Fruit fly (Drosophila melanogaster) whole organism, prepupa: ENCODE data around the gene Vps26.

Experiments used
- CG6854 ChIP-seq: fragments of 200-800 bp; sonication (Bioruptor generic); optimal IDR thresholded peaks from 2 replicates; lab custom pipeline; 2017; ENCODE audit warnings: missing biosample characterization, mild to moderate bottlenecking, missing genetic modification characterization
- Eip93F ChIP-seq: fragments of 200-800 bp; sonication (Bioruptor generic); optimal IDR thresholded peaks from 2 replicates; lab custom pipeline; 2016; ENCODE audit warnings: missing biosample characterization, mild to moderate bottlenecking, missing genetic modification characterization
- Hr39 ChIP-seq: fragments of 200-800 bp; sonication (Bioruptor generic); optimal IDR thresholded peaks from 2 replicates; lab custom pipeline; 2016; ENCODE audit warnings: missing biosample characterization, missing genetic modification characterization
- Hr4 ChIP-seq: fragments of 200-800 bp; sonication (Bioruptor generic); optimal IDR thresholded peaks from 3 replicates; lab custom pipeline; 2016; ENCODE audit warnings: missing biosample characterization, missing genetic modification characterization
- Lpt ChIP-seq: fragments of 200-800 bp; sonication (Bioruptor generic); optimal IDR thresholded peaks from 3 replicates; lab custom pipeline; 2016; ENCODE audit warnings: missing biosample characterization, missing genetic modification characterization
- Sox102F ChIP-seq: fragments of 200-800 bp; sonication (Bioruptor generic); optimal IDR thresholded peaks from 2 replicates; lab custom pipeline; 2016; ENCODE audit warnings: missing biosample characterization, mild to moderate bottlenecking, missing genetic modification characterization
- net ChIP-seq: fragments of 200-800 bp; sonication (Bioruptor generic); optimal IDR thresholded peaks from 3 replicates; lab custom pipeline; 2016; ENCODE audit warnings: missing biosample characterization, missing genetic modification characterization
- topi ChIP-seq: fragments of 200-800 bp; sonication (Bioruptor generic); optimal IDR thresholded peaks from 3 replicates; lab custom pipeline; 2016; ENCODE audit warnings: missing biosample characterization, missing genetic modification characterization
- vri ChIP-seq: fragments of 200-800 bp; sonication (Bioruptor generic); optimal IDR thresholded peaks from 3 replicates; lab custom pipeline; 2016; ENCODE audit warnings: missing biosample characterization, mild to moderate bottlenecking, missing genetic modification characterization

DNA sequence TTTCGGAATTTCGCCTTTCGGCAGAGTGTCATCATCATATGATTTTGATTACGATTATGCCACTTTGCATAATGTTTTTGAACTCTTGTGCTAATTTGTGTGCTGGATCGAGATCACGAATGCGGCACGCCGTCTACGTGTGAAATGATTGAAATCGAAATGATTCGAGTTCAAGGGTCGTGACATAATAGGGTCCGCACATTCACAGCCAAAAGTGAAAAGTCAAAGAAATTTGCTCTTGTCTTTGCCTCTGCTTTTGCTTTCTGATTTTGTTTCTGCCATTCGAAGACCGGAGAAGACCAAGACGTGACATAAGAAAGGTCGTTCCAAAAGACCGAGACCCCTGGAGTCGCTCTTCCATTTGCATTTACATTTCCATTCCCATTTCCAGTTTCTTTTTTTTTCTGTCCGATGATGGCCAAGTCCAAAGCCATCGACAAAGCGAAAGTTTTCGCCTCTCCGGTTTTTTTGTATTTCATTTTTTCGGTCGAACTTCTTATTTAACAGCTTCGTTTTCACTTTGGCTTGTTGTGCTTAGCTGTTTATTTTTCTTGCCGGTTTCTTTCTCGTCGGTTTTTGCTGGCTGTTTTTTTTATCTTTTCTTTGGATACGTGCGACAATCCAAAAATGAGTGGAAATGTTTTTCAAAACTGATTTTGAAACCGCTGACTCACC lies 38.8 kb upstream of the Vps26 start:
- TF ChIP-seq Hr39 (GFP tag; lab: Kevin White, UChicago) (no peak), topi (no peak), Lpt (GFP tag; lab: Kevin White, UChicago) (no peak), net (GFP tag; lab: Kevin White, UChicago) (no peak), CG6854 (GFP tag; lab: Kevin White, UChicago) (no peak), Hr4 (no peak), vri (GFP tag; lab: Kevin White, UChicago) (no peak), Sox102F (GFP tag; lab: Kevin White, UChicago) (no peak), Eip93F (GFP tag; lab: Kevin White, UChicago) (no peak)
